Fruit fly (Drosophila melanogaster): ENCODE measurements around the gene CG9389.

- no peak for TF ChIP-seq Eip75B (GFP tag; optimal IDR thresholded peaks at IDR 0.05)
- TF ChIP-seq achi (GFP tag; optimal IDR thresholded peaks at IDR 0.05), result no peak
- no peak for TF ChIP-seq Sox14 (GFP tag; optimal IDR thresholded peaks at IDR 0.05)
- TF ChIP-seq Sox102F (GFP tag; optimal IDR thresholded peaks at IDR 0.05), result no peak
- TF ChIP-seq CG10631 (GFP tag; optimal IDR thresholded peaks at IDR 0.05), result no peak
- no peak for TF ChIP-seq CG11902 (GFP tag; optimal IDR thresholded peaks at IDR 0.05)
- no peak for TF ChIP-seq CG7368 (GFP tag; optimal IDR thresholded peaks at IDR 0.05)
- no peak for TF ChIP-seq CG11762 (GFP tag; optimal IDR thresholded peaks at IDR 0.05; ENCODE audit: insufficient read depth)
- TF ChIP-seq Smox (GFP tag; optimal IDR thresholded peaks at IDR 0.05), result no peak
These were observed 20.0 kb upstream of the CG9389 start for dm6 chr3L:21290336-21290735.
